Fruit fly (Drosophila melanogaster): ENCODE data around the gene CG15172.

CG15172 gene

DNA sequence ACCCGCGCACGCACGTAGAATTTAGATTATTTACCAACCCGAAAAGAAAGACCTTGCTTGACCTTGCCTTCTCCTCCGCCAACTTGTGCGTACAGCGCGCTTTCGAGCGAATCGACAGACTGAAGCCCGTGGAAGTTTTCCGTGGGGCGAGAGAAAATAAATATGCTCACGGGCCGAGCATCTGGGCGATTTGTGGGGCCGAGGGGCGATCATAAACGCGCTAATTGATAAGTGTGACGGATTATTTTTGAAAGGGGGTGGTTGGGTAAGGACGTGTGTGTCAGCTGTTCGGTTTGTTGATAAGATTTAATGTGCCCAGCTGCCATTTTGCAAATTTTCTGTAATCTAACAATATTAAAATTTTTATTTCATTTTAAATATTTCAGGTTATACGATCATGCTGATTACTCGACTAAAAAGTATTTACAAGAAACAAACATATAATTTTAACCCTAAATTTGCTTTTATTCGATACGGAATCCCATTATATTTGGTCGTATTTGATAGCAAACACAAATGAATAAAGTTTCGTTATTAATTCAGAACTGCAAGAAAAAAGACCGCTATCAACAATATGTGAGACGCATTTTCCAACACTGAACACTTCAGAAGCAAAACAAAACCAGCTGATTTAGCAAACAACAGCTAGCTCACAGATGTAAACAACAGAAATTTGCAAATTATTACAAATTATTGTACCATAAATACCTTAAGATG is 48.0 kb upstream of the CG15172 start, which contains the start of the genes L2HGDH and CG10431 (continued):
- peak; percentile 46 for TF ChIP-seq Hey (tag; optimal IDR thresholded peaks at IDR 0.05)

dm6 chr2L:18976749-18977148 is 45.5 kb upstream of the CG15172 start:
- TF ChIP-seq twi (tag; optimal IDR thresholded peaks at IDR 0.05) (peak; percentile 95), Oaz (GFP tag; IDR thresholded peaks at IDR 0.05) (no peak), sob (GFP tag; IDR thresholded peaks at IDR 0.05) (peak; percentile 39; the same call in 1 of the 2 replicates), Camta (GFP tag; optimal IDR thresholded peaks at IDR 0.05) (no peak), z (GFP tag; IDR thresholded peaks at IDR 0.05) (0 out of 3 replicates have a peak, but pooled peaks have one; percentile 48), shn (GFP tag; optimal IDR thresholded peaks at IDR 0.05) (no peak), CG1233 (GFP tag; optimal IDR thresholded peaks at IDR 0.05) (no peak), CG2712 (tag; optimal IDR thresholded peaks at IDR 0.05) (no peak), Nf-YA (GFP tag; IDR thresholded peaks at IDR 0.05) (no peak)

DNA sequence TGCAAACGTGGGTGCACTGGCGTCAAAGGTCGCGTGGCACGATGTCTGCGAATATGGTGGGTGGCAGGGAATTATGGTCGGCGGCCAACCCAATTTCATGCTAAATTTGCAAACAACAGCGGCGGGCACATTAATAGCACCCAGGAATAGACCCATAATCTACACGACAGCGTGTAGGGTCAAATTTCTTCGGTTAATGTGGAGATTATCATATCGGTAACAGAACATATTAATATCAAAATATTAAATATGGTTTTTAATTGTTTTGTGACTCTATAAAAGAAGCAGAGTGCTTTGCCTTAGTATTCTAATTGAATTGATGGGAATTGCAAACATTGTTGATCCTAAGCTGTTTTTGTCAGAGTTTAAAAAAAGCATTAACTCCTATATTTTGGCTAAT is 43.3 kb upstream of the CG15172 start:
- TF ChIP-seq Hey (tag; optimal IDR thresholded peaks at IDR 0.05), result peak; percentile 42
- TF ChIP-seq Bgb (GFP tag; IDR thresholded peaks at IDR 0.05; ENCODE audit: partially characterized antibody), result no peak

- TF ChIP-seq CG9437 (GFP tag; optimal IDR thresholded peaks at IDR 0.05) (no peak), crp (GFP tag; optimal IDR thresholded peaks at IDR 0.05) (no peak), HLH54F (GFP tag; optimal IDR thresholded peaks at IDR 0.05) (no peak), CG32767 (GFP tag; IDR thresholded peaks at IDR 0.05) (0 out of 2 replicates have a peak, but pooled peaks have one; percentile 12), repo (GFP tag; optimal IDR thresholded peaks at IDR 0.05) (no peak), lbe (GFP tag; optimal IDR thresholded peaks at IDR 0.05) (no peak), B-H2 (GFP tag; optimal IDR thresholded peaks at IDR 0.05) (no peak), Max (GFP tag; optimal IDR thresholded peaks at IDR 0.05) (no peak), CG17912 (GFP tag; optimal IDR thresholded peaks at IDR 0.05) (no peak), zfh1 (GFP tag; IDR thresholded peaks at IDR 0.05) (no peak), nom (GFP tag; optimal IDR thresholded peaks at IDR 0.05) (peak; percentile 26), CG17361 (GFP tag; IDR thresholded peaks at IDR 0.05) (no peak), unc-4 (GFP tag; IDR thresholded peaks at IDR 0.05; ENCODE audit: partially characterized antibody) (no peak), CG1603 (tag; optimal IDR thresholded peaks at IDR 0.05) (no peak), Pdp1 (GFP tag; optimal IDR thresholded peaks at IDR 0.05) (no peak), CG10321 (GFP tag; IDR thresholded peaks at IDR 0.05) (no peak), CG11695 (GFP tag; IDR thresholded peaks at IDR 0.05) (no peak), CG7987 (GFP tag; optimal IDR thresholded peaks at IDR 0.05) (no peak)
These were observed 42.8 kb upstream of the CG15172 start for dm6 chr2L:18979407-18979806.

- no peak for TF ChIP-seq Dll (GFP tag; IDR thresholded peaks at IDR 0.05; ENCODE audit: partially characterized antibody)
- no peak for TF ChIP-seq CG12391 (tag; optimal IDR thresholded peaks at IDR 0.05)
- TF ChIP-seq CG11696 (GFP tag; IDR thresholded peaks at IDR 0.05), result 0 out of 2 replicates have a peak, but pooled peaks have one; percentile 13
- TF ChIP-seq sd (tag; optimal IDR thresholded peaks at IDR 0.05), result no peak
- TF ChIP-seq CG34224 (GFP tag; IDR thresholded peaks at IDR 0.05; ENCODE audit: partially characterized antibody), result no peak
- no peak for TF ChIP-seq sob (GFP tag; IDR thresholded peaks at IDR 0.05)
- TF ChIP-seq CG33213 (GFP tag; optimal IDR thresholded peaks at IDR 0.05), result no peak
- TF ChIP-seq Spps (tag; optimal IDR thresholded peaks at IDR 0.05), result no peak
- TF ChIP-seq ewg (GFP tag; optimal IDR thresholded peaks at IDR 0.05), result no peak
- TF ChIP-seq eyg (GFP tag; optimal IDR thresholded peaks at IDR 0.05), result no peak
- no peak for TF ChIP-seq Awh (GFP tag; IDR thresholded peaks at IDR 0.05)
- no peak for TF ChIP-seq CG8290 (GFP tag; optimal IDR thresholded peaks at IDR 0.05)
- TF ChIP-seq CG8290 (tag; optimal IDR thresholded peaks at IDR 0.05), result no peak
- TF ChIP-seq slou (GFP tag; optimal IDR thresholded peaks at IDR 0.05), result no peak
- no peak for TF ChIP-seq BtbVII (GFP tag; optimal IDR thresholded peaks at IDR 0.05)
- no peak for TF ChIP-seq NC2β (GFP tag; optimal IDR thresholded peaks at IDR 0.05)
- no peak for TF ChIP-seq grau (tag; optimal IDR thresholded peaks at IDR 0.05)
These were observed 41.2 kb upstream of the CG15172 start for dm6 chr2L:18980982-18981381.
